Worm (Caenorhabditis elegans) whole organism, L1 larva: ENCODE results near the gene set-12.

Experiments used
- ceh-82 ChIP-seq, 3 experiments: fragments of 150-350 bp in 1 of 3; sonication (generic microtip) in 2 of 3; optimal IDR thresholded peaks; 2 replicates each; lab custom pipeline; 2014 to 2017; ENCODE audit warnings: missing biosample characterization in 3 of 3, missing genetic modification characterization in 3 of 3
- jun-1 ChIP-seq: fragments of 150-350 bp; optimal IDR thresholded peaks from 2 replicates; lab custom pipeline; 2014; ENCODE audit warnings: missing biosample characterization, missing genetic modification reagents, missing genetic modification characterization
- lin-39 ChIP-seq: fragments of 150-350 bp; optimal IDR thresholded peaks from 2 replicates; lab custom pipeline; 2014; ENCODE audit warnings: missing biosample characterization, missing genetic modification reagents, missing genetic modification characterization
- mep-1 ChIP-seq: fragments of 150-350 bp; optimal IDR thresholded peaks from 2 replicates; lab custom pipeline; 2014; ENCODE audit warnings: missing biosample characterization, missing genetic modification characterization
- nhr-12 ChIP-seq: sonication (generic microtip); optimal IDR thresholded peaks from 2 replicates; lab custom pipeline; 2017; ENCODE audit warnings: missing biosample characterization, missing genetic modification characterization
- nhr-76 ChIP-seq: sonication (generic microtip); optimal IDR thresholded peaks from 2 replicates; lab custom pipeline; 2017; ENCODE audit warnings: missing biosample characterization, missing genetic modification characterization
- nhr-90 ChIP-seq: sonication (generic microtip); optimal IDR thresholded peaks from 2 replicates; lab custom pipeline; 2016; ENCODE audit warnings: mild to moderate bottlenecking, missing genetic modification characterization, missing compliant biosample characterization; ENCODE audit not compliant: poor library complexity
- snpc-4 ChIP-seq: fragments of 150-350 bp; optimal IDR thresholded peaks from 2 replicates; lab custom pipeline; 2014; ENCODE audit warnings: missing biosample characterization, missing genetic modification characterization
- unc-130 ChIP-seq: fragments of 150-350 bp; optimal IDR thresholded peaks from 2 replicates; lab custom pipeline; 2017; ENCODE audit warnings: missing biosample characterization, missing genetic modification characterization, inconsistent platforms
- unc-86 ChIP-seq: sonication (generic microtip); optimal IDR thresholded peaks from 2 replicates; lab custom pipeline; 2016; ENCODE audit warnings: missing genetic modification characterization, missing compliant biosample characterization
- zip-4 ChIP-seq: fragments of 200-800 bp; sonication (Bioruptor generic); optimal IDR thresholded peaks from 2 replicates; lab custom pipeline; 2018; ENCODE audit warnings: mild to moderate bottlenecking, missing genetic modification characterization, moderate library complexity, missing compliant biosample characterization

DNA sequence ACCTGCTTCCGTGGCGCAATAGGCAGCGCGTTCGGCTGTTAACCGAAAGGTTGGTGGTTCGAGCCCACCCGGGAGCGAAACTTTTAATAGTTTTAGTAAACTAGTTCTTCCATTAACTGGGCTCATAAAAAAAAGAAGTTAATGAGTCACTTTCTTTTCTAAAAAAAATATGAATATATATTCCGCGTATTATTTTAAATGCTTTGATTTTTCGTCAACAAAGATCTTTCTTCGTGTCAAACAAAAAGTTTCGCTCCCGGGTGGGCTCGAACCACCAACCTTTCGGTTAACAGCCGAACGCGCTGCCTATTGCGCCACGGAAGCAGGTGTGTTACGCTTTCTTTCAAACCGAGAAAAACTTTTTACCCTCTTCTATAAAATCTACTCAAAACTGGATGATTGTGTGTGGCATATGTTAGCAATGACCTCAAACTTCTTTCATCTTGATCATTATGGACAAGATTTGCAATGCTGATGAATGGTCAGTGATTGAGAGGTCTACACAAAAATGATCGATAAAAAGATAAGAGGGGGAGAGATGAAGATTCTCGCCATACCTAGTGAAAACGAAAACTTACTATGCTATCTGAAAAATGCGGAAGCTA lies 37.7 kb upstream of the set-12 start:
- TF ChIP-seq nhr-90 (tag; lab: Kevin White, UChicago), result peak; percentile 61
- TF ChIP-seq snpc-4 (tag; lab: Kevin White, UChicago), result no peak
- TF ChIP-seq ceh-82 (tag; optimal IDR thresholded peaks at IDR 0.05; lab: Kevin White, UChicago), result no peak
- TF ChIP-seq unc-130 (tag; lab: Kevin White, UChicago), result no peak
- TF ChIP-seq jun-1 (tag; lab: Kevin White, UChicago), result no peak
- peak; percentile 55 for TF ChIP-seq mep-1 (tag; lab: Kevin White, UChicago)
- TF ChIP-seq unc-86 (tag; lab: Kevin White, UChicago), result no peak
- TF ChIP-seq lin-39, result no peak
- TF ChIP-seq nhr-76 (tag; lab: Kevin White, UChicago), result no peak
- no peak for TF ChIP-seq nhr-12 (tag; lab: Kevin White, UChicago)
- TF ChIP-seq zip-4, result no peak
